Worm (Caenorhabditis elegans): ENCODE measurements around the gene Y39A1A.18.

The Y39A1A.18 gene

DNA sequence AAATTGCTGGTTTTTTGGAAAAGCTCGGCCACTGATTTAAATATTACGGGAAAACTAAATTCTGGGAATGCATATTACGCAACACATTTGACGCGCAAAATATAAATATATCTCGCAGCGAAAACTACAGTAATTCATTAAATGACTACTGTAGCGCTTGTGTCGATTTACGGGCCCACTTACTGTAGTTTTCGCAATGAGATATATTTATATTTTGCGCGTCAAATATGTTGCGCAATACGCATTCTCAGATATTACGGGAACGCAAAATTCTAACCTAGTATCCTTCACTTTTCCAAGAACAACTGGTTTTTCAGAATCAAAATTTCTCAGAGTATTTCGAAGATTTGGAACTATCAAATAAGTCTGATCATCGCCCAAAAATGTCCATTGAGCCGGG is 15.4 kb upstream of the Y39A1A.18 start:
- peak; percentile 45 for TF ChIP-seq lsl-1 (GFP tag; optimal IDR thresholded peaks at IDR 0.05)
- no peak for TF ChIP-seq snpc-4 (GFP tag; optimal IDR thresholded peaks at IDR 0.05)
- no peak for TF ChIP-seq snpc-4 (tag; optimal IDR thresholded peaks at IDR 0.05)
- no peak for TF ChIP-seq F33H1.4 (GFP tag; IDR thresholded peaks at IDR 0.05)
- TF ChIP-seq mcd-1 (GFP tag; IDR thresholded peaks at IDR 0.05) = no peak

DNA sequence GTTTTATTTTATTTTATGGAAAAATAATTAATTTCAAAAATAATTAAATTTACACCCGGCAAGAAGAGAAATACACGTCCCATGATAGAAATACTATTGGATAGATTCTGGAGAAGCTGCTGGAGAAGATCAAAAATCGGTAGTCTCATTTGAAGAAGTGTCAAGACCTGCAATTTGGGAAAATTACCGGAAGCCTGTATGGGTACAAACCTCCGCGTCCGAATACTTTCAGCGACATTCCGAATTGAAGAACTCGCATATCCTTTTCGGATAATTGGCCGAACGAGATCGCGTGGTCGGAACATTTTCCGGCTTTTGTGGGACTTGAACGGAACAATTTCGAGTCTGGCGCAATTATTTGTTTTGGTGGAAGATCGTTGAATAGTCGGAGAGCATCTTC is 14.2 kb upstream of the Y39A1A.18 start:
- TF ChIP-seq madf-3 (GFP tag; IDR thresholded peaks at IDR 0.05) = 0 out of 2 replicates have a peak, but pooled peaks have one; percentile 31
- TF ChIP-seq nfya-1 (tag; optimal IDR thresholded peaks at IDR 0.05; ENCODE audit: borderline replicate concordance, insufficient read depth) = no peak
- TF ChIP-seq efl-1 (GFP tag; optimal IDR thresholded peaks at IDR 0.05) = no peak
- peak; percentile 37 for TF ChIP-seq ztf-18 (tag; optimal IDR thresholded peaks at IDR 0.05)
- no peak for TF ChIP-seq T07F8.4 (tag; optimal IDR thresholded peaks at IDR 0.05)
- no peak for TF ChIP-seq ets-4 (GFP tag; optimal IDR thresholded peaks at IDR 0.05)
- peak; percentile 22; the same call in 1 of the 2 replicates for TF ChIP-seq madf-6 (GFP tag; IDR thresholded peaks at IDR 0.05)
- no peak for TF ChIP-seq ccch-3 (GFP tag; optimal IDR thresholded peaks at IDR 0.05)
- TF ChIP-seq Y79H2A.3 (GFP tag; conservative IDR thresholded peaks at IDR 0.05) = 0 out of 2 replicates have a peak, but pooled peaks have one; percentile 52
- no peak for TF ChIP-seq hrde-1 (tag; optimal IDR thresholded peaks at IDR 0.05; ENCODE audit: borderline replicate concordance)
- TF ChIP-seq cebp-1 (GFP tag; IDR thresholded peaks at IDR 0.05) = no peak
- TF ChIP-seq cebp-1 (tag; optimal IDR thresholded peaks at IDR 0.05) = no peak
- TF ChIP-seq nfyb-1 (GFP tag; IDR thresholded peaks at IDR 0.05) = peak; percentile 53; the same call in 1 of the 2 replicates
- no peak for TF ChIP-seq aptf-2 (GFP tag; conservative IDR thresholded peaks at IDR 0.05)

DNA sequence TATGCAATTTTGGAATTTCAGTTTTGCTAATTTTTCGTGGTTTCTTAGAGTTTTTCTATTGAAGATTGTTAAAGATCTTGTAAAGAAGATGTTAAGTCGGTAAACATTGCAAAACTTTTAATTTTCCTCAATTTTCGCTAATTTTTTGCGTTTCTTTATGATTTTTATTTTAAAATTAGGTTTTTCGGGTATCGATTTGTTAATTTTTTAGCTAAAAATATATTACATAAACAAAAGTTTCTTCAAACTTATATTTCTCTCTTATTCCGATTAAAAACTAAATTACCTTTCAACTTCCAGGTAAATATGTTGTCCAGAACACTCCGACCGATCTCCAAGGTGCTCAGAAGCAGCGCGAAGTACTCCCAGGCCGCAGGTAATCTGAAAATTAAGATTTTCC is 13.2 kb upstream of the Y39A1A.18 start, which contains the start of gene mrpl-12:
Gene mrpl-12 (plus strand): TSS at position 301 of the 400 bp plus-strand sequence.
- TF ChIP-seq rcor-1 (GFP tag; IDR thresholded peaks at IDR 0.05) (no peak), pbrm-1 (GFP tag; IDR thresholded peaks at IDR 0.05) (no peak), F57A8.1 (GFP tag; optimal IDR thresholded peaks at IDR 0.05) (no peak), hmg-1.2 (GFP tag; IDR thresholded peaks at IDR 0.05) (no peak)

ce11 chrIII:10706972-10707438 is 12.7 kb upstream of the Y39A1A.18 start, which contains the start of the genes Y39A1A.21 and Y39A1A.22:
Gene Y39A1A.21, minus strand, starts transcription at chrIII:10707022.
Gene Y39A1A.22, minus strand, starts transcription at chrIII:10707028.
- TF ChIP-seq pbrm-1 (GFP tag; IDR thresholded peaks at IDR 0.05) (peak; percentile 74), ccch-3 (GFP tag; optimal IDR thresholded peaks at IDR 0.05) (no peak), cebp-1 (GFP tag; IDR thresholded peaks at IDR 0.05) (no peak), cebp-1 (tag; optimal IDR thresholded peaks at IDR 0.05) (peak; percentile 83), F57A8.1 (GFP tag; optimal IDR thresholded peaks at IDR 0.05) (no peak), madf-8 (GFP tag; conservative IDR thresholded peaks at IDR 0.05) (peak; percentile 40; the same call in 1 of the 2 replicates), F22D6.2 (tag; optimal IDR thresholded peaks at IDR 0.05) (no peak), F23B12.7 (tag; optimal IDR thresholded peaks at IDR 0.05; ENCODE audit: insufficient read depth) (peak; percentile 55), ZK185.1 (tag; optimal IDR thresholded peaks at IDR 0.05; ENCODE audit: poor library complexity, severe bottlenecking) (peak; percentile 79), hmg-20 (GFP tag; IDR thresholded peaks at IDR 0.05) (peak; percentile 74), lin-54 (GFP tag; optimal IDR thresholded peaks at IDR 0.05) (peak; percentile 80), C17E4.6 (GFP tag; IDR thresholded peaks at IDR 0.05) (no peak), madf-10 (tag; optimal IDR thresholded peaks at IDR 0.05) (peak; percentile 16), nhr-27 (tag; optimal IDR thresholded peaks at IDR 0.05) (no peak), ztf-26 (tag; optimal IDR thresholded peaks at IDR 0.05) (peak; percentile 41), K11D2.4 (GFP tag; IDR thresholded peaks at IDR 0.05) (peak; percentile 74), F49E8.2 (tag; optimal IDR thresholded peaks at IDR 0.05; ENCODE audit: insufficient read depth) (no peak), K12H6.12 (tag; optimal IDR thresholded peaks at IDR 0.05) (peak; percentile 11), bed-1 (GFP tag; IDR thresholded peaks at IDR 0.05) (no peak), snpc-1.3 (tag; optimal IDR thresholded peaks at IDR 0.05; ENCODE audit: insufficient read depth) (no peak), lin-40 (tag; optimal IDR thresholded peaks at IDR 0.05) (peak; percentile 80), lir-1 (GFP tag; conservative IDR thresholded peaks at IDR 0.05) (peak; percentile 11; the same call in 1 of the 2 replicates), ceh-100 (GFP tag; IDR thresholded peaks at IDR 0.05) (peak; percentile 75), egl-18 (GFP tag; IDR thresholded peaks at IDR 0.05) (no peak)
